Fruit fly (Drosophila melanogaster) whole organism, adult: ENCODE results near the gene Tep3.

Source experiments
- CG11617 ChIP-seq: fragments of 200-800 bp; sonication (Bioruptor generic); optimal IDR thresholded peaks from 2 replicates; lab custom pipeline; 2017; ENCODE audit warnings: mild to moderate bottlenecking, missing biosample characterization, missing genetic modification reagents, missing genetic modification characterization
- CG33017 ChIP-seq: fragments of 200-800 bp; sonication (Bioruptor generic); optimal IDR thresholded peaks from 2 replicates; lab custom pipeline; 2018; ENCODE audit warnings: missing biosample characterization, mild to moderate bottlenecking, missing genetic modification characterization, moderate library complexity
- Crg-1 ChIP-seq: fragments of 200-800 bp; sonication (Bioruptor generic); optimal IDR thresholded peaks from 2 replicates; lab custom pipeline; 2016; ENCODE audit warnings: missing biosample characterization, missing genetic modification characterization
- Hr96 ChIP-seq: fragments of 200-800 bp; sonication (Bioruptor generic); optimal IDR thresholded peaks from 2 replicates; lab custom pipeline; 2016; ENCODE audit warnings: missing biosample characterization, missing genetic modification characterization
- Mnt ChIP-seq: fragments of 200-800 bp; sonication (Bioruptor generic); optimal IDR thresholded peaks from 2 replicates; lab custom pipeline; 2016; ENCODE audit warnings: missing biosample characterization, mild to moderate bottlenecking, missing genetic modification characterization
- cnc ChIP-seq, 2 experiments: fragments of >200 bp; optimal IDR thresholded peaks; 2 replicates each; lab custom pipeline; 2017
- kay ChIP-seq: fragments of 200-800 bp; sonication (Bioruptor generic); peaks from one replicate; lab custom pipeline; 2016; ENCODE audit warnings: missing biosample characterization, missing genetic modification characterization, borderline replicate concordance

dm6 chr2L:7753874-7754273 is 51.3 kb downstream of the Tep3 start, which contains the start of gene CG46025:
- TF ChIP-seq Crg-1 (GFP tag; lab: Kevin White, UChicago), result no peak
- no peak for TF ChIP-seq CG11617 (GFP tag; lab: Kevin White, UChicago)
- no peak for TF ChIP-seq kay (GFP tag; lab: Kevin White, UChicago)
- no peak for TF ChIP-seq cnc (optimal IDR thresholded peaks at IDR 0.05; lab: Kevin White, UChicago)
- TF ChIP-seq Hr96 (GFP tag; lab: Kevin White, UChicago), result no peak
- no peak for TF ChIP-seq Mnt (GFP tag; lab: Kevin White, UChicago)
- no peak for TF ChIP-seq CG33017 (tag; lab: Kevin White, UChicago)
